Worm (Caenorhabditis elegans): ENCODE measurements around the gene T09A5.4.

T09A5.4 gene

DNA sequence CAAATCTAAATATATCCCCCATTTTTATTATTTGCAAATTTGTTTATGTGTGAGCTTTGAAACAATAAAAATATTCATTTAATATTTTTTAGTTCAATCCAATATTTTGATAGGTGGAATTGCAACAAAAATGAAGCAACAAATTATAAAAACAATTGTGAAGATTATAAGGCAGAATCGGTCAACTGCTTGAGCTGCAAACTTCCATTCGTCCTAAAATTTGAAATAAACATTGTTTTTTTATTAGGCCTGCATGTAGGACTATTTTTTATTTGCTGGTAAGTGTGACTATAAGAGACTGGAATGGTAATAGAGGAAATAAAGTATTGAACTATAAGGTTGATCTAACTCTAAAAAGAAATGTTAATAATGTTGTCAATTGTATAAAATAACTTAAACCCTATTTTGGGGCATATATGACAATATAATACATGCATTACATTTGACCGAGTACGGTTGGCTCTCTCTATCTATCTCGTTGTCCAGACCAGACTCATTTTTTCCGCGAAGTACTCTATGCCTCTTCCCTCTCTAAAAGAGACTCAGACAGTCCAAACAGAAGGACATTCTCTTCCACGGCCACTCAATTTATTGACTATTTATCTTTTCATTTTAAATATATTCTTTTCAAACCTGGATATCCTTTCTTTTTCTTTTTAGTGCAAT lies at the start of gene T09A5.4:
T09A5.4 (plus strand) TSS at position 616 of the 666 bp plus-strand sequence.
- TF ChIP-seq lin-26 (GFP tag; IDR thresholded peaks at IDR 0.05) (no peak), pha-4 (tag; optimal IDR thresholded peaks at IDR 0.05) (no peak), nhr-179 (tag; optimal IDR thresholded peaks at IDR 0.05) (no peak), sdz-38 (tag; optimal IDR thresholded peaks at IDR 0.05) (no peak), snpc-1.1 (tag; optimal IDR thresholded peaks at IDR 0.05; ENCODE audit: insufficient read depth) (no peak), Y56A3A.18 (GFP tag; IDR thresholded peaks at IDR 0.05) (no peak), ets-4 (GFP tag; optimal IDR thresholded peaks at IDR 0.05) (no peak), let-526 (GFP tag; IDR thresholded peaks at IDR 0.05) (no peak), F57C9.4 (tag; optimal IDR thresholded peaks at IDR 0.05) (no peak), tlf-1 (GFP tag; optimal IDR thresholded peaks at IDR 0.05) (no peak), ekl-4 (GFP tag; IDR thresholded peaks at IDR 0.05) (no peak), lin-40 (tag; optimal IDR thresholded peaks at IDR 0.05) (no peak), B0035.1 (tag; optimal IDR thresholded peaks at IDR 0.05) (no peak), rec-8 (tag; optimal IDR thresholded peaks at IDR 0.05) (no peak), zfh-2 (GFP tag; conservative IDR thresholded peaks at IDR 0.05) (no peak), nhr-27 (tag; optimal IDR thresholded peaks at IDR 0.05) (no peak), egrh-3 (GFP tag; IDR thresholded peaks at IDR 0.05) (no peak)

ce11 chrII:7801255-7801654 lies 44.7 kb upstream of the T09A5.4 start:
- TF ChIP-seq D2030.7 (GFP tag; IDR thresholded peaks at IDR 0.05) (no peak), atf-7 (tag; optimal IDR thresholded peaks at IDR 0.05) (no peak), F49E8.2 (tag; optimal IDR thresholded peaks at IDR 0.05; ENCODE audit: insufficient read depth) (no peak), snpc-3.4 (tag; optimal IDR thresholded peaks at IDR 0.05) (no peak), nhr-80 (tag; optimal IDR thresholded peaks at IDR 0.05) (peak; percentile 57), nhr-27 (tag; optimal IDR thresholded peaks at IDR 0.05) (no peak)

- TF ChIP-seq lsy-27 (tag; optimal IDR thresholded peaks at IDR 0.05; ENCODE audit: borderline replicate concordance, insufficient read depth), result no peak
- TF ChIP-seq pbrm-1 (GFP tag; IDR thresholded peaks at IDR 0.05), result no peak
- TF ChIP-seq K11D2.4 (GFP tag; IDR thresholded peaks at IDR 0.05), result no peak
- TF ChIP-seq zim-3 (tag; optimal IDR thresholded peaks at IDR 0.05), result no peak
- TF ChIP-seq attf-6 (GFP tag; IDR thresholded peaks at IDR 0.05), result no peak
- no peak for TF ChIP-seq lin-40 (tag; optimal IDR thresholded peaks at IDR 0.05)
- no peak for TF ChIP-seq rcor-1 (GFP tag; IDR thresholded peaks at IDR 0.05)
- TF ChIP-seq F57C9.4 (tag; optimal IDR thresholded peaks at IDR 0.05), result no peak
- no peak for TF ChIP-seq efl-1 (GFP tag; optimal IDR thresholded peaks at IDR 0.05)
- TF ChIP-seq akir-1 (GFP tag; optimal IDR thresholded peaks at IDR 0.05), result no peak
Observed at ce11 chrII:7801899-7802298, 44.1 kb upstream of the T09A5.4 start.

- TF ChIP-seq nhr-179 (tag; optimal IDR thresholded peaks at IDR 0.05), result no peak
- no peak for TF ChIP-seq K11D2.4 (GFP tag; IDR thresholded peaks at IDR 0.05)
- TF ChIP-seq B0336.3 (GFP tag; IDR thresholded peaks at IDR 0.05), result no peak
- TF ChIP-seq ztf-25 (GFP tag; IDR thresholded peaks at IDR 0.05), result no peak
- no peak for TF ChIP-seq efl-1 (GFP tag; optimal IDR thresholded peaks at IDR 0.05)
- TF ChIP-seq ekl-4 (GFP tag; IDR thresholded peaks at IDR 0.05), result no peak
- TF ChIP-seq atf-7 (tag; optimal IDR thresholded peaks at IDR 0.05), result no peak
- TF ChIP-seq unc-62 (GFP tag; optimal IDR thresholded peaks at IDR 0.05), result no peak
- TF ChIP-seq madf-3 (GFP tag; IDR thresholded peaks at IDR 0.05), result no peak
- no peak for TF ChIP-seq madf-6 (GFP tag; IDR thresholded peaks at IDR 0.05)
- no peak for TF ChIP-seq F57A8.1 (GFP tag; optimal IDR thresholded peaks at IDR 0.05)
- no peak for TF ChIP-seq B0035.1 (tag; optimal IDR thresholded peaks at IDR 0.05)
- no peak for TF ChIP-seq ceh-27 (GFP tag; optimal IDR thresholded peaks at IDR 0.05)
- no peak for TF ChIP-seq nfya-2 (GFP tag; IDR thresholded peaks at IDR 0.05)
Observed at ce11 chrII:7803174-7803573, 42.8 kb upstream of the T09A5.4 start.

Measured in whole organism, young adult.